Worm (Caenorhabditis elegans) whole organism, late embryonic: ENCODE data around the gene F13H10.8.

Experiments used
- C38D4.7 ChIP-seq: fragments of 200-800 bp; sonication (Bioruptor generic); optimal IDR thresholded peaks from 2 replicates; lab custom pipeline; 2018; ENCODE audit warnings: mild to moderate bottlenecking, missing genetic modification characterization, moderate library complexity, missing compliant biosample characterization
- F13H6.1 ChIP-seq: sonication (generic microtip); optimal IDR thresholded peaks from 2 replicates; lab custom pipeline; 2016; ENCODE audit warnings: missing genetic modification characterization, missing compliant biosample characterization
- K09A11.1 ChIP-seq: sonication (generic microtip); optimal IDR thresholded peaks from 2 replicates; lab custom pipeline; 2017; ENCODE audit warnings: antibody characterized with exemption, mild to moderate bottlenecking, missing genetic modification characterization, missing compliant biosample characterization; ENCODE audit not compliant: insufficient read depth
- T23F11.4 ChIP-seq: fragments of 200-800 bp; sonication (Bioruptor generic); optimal IDR thresholded peaks from 2 replicates; lab custom pipeline; 2018; ENCODE audit warnings: mild to moderate bottlenecking, missing genetic modification characterization, missing compliant biosample characterization
- Y22D7AL.16 ChIP-seq: sonication (generic microtip); optimal IDR thresholded peaks from 2 replicates; lab custom pipeline; 2016; ENCODE audit warnings: missing genetic modification characterization, missing compliant biosample characterization
- ama-1 ChIP-seq: fragments of 150-350 bp; optimal IDR thresholded peaks from 2 replicates; lab custom pipeline; 2014
- ceh-19 ChIP-seq: fragments of 200-800 bp; sonication (Bioruptor generic); optimal IDR thresholded peaks from 2 replicates; lab custom pipeline; 2018; ENCODE audit warnings: mild to moderate bottlenecking, missing genetic modification characterization, missing compliant biosample characterization
- ceh-22 ChIP-seq: sonication (generic microtip); optimal IDR thresholded peaks from 2 replicates; lab custom pipeline; 2017; ENCODE audit warnings: missing biosample characterization, missing genetic modification characterization
- ceh-31 ChIP-seq: sonication (generic microtip); optimal IDR thresholded peaks from 2 replicates; lab custom pipeline; 2016; ENCODE audit warnings: missing genetic modification characterization, missing compliant biosample characterization
- ceh-34 ChIP-seq: sonication (generic microtip); optimal IDR thresholded peaks from 2 replicates; lab custom pipeline; 2016; ENCODE audit warnings: mild to moderate bottlenecking, missing genetic modification characterization, missing compliant biosample characterization
- ceh-6 ChIP-seq: fragments of 200-800 bp; sonication (Bioruptor generic); optimal IDR thresholded peaks from 2 replicates; lab custom pipeline; 2018; ENCODE audit warnings: mild to moderate bottlenecking, missing genetic modification characterization, missing compliant biosample characterization
- ceh-9 ChIP-seq: sonication (generic microtip); optimal IDR thresholded peaks from 2 replicates; lab custom pipeline; 2016; ENCODE audit warnings: mild to moderate bottlenecking, missing genetic modification characterization, inconsistent platforms, missing compliant biosample characterization
- dmd-4 ChIP-seq: sonication (generic microtip); optimal IDR thresholded peaks from 2 replicates; lab custom pipeline; 2016; ENCODE audit warnings: borderline replicate concordance, missing genetic modification characterization, missing compliant biosample characterization
- elt-2 ChIP-seq: sonication (generic microtip); optimal IDR thresholded peaks from 2 replicates; lab custom pipeline; 2016; ENCODE audit warnings: missing genetic modification reagents, missing genetic modification characterization, missing compliant biosample characterization
- ets-4 ChIP-seq: sonication (generic microtip); optimal IDR thresholded peaks from 2 replicates; lab custom pipeline; 2016; ENCODE audit warnings: missing genetic modification characterization, missing compliant biosample characterization
- fax-1 ChIP-seq: sonication (generic microtip); optimal IDR thresholded peaks from 2 replicates; lab custom pipeline; 2016; ENCODE audit warnings: missing genotype, missing genetic modification characterization, missing compliant biosample characterization
- fkh-10 ChIP-seq: fragments of 150-350 bp; optimal IDR thresholded peaks from 2 replicates; lab custom pipeline; 2014; ENCODE audit warnings: missing biosample characterization, missing genetic modification reagents, missing genetic modification characterization
- gmeb-2 ChIP-seq: sonication (generic microtip); optimal IDR thresholded peaks from 2 replicates; lab custom pipeline; 2016; ENCODE audit warnings: missing genetic modification characterization, inconsistent platforms, missing compliant biosample characterization
- hlh-30 ChIP-seq: sonication (generic microtip); optimal IDR thresholded peaks from 2 replicates; lab custom pipeline; 2017; ENCODE audit warnings: antibody characterized with exemption, missing genetic modification characterization, missing compliant biosample characterization; ENCODE audit not compliant: insufficient read depth
- lim-6 ChIP-seq: sonication (generic microtip); optimal IDR thresholded peaks from 2 replicates; lab custom pipeline; 2016; ENCODE audit warnings: missing genetic modification characterization, missing compliant biosample characterization
- madf-2 ChIP-seq: sonication (generic microtip); optimal IDR thresholded peaks from 2 replicates; lab custom pipeline; 2017; ENCODE audit warnings: missing genetic modification characterization, missing compliant biosample characterization
- mec-3 ChIP-seq: sonication (generic microtip); optimal IDR thresholded peaks from 2 replicates; lab custom pipeline; 2016; ENCODE audit warnings: borderline replicate concordance, missing genetic modification characterization, missing compliant biosample characterization
- nhr-11 ChIP-seq: fragments of 150-350 bp; optimal IDR thresholded peaks from 2 replicates; lab custom pipeline; 2014; ENCODE audit warnings: missing biosample characterization, missing genetic modification characterization
- nhr-232 ChIP-seq: sonication (generic microtip); optimal IDR thresholded peaks from 2 replicates; lab custom pipeline; 2016; ENCODE audit warnings: missing genetic modification characterization, missing compliant biosample characterization
- npax-4 ChIP-seq: sonication (generic microtip); optimal IDR thresholded peaks from 2 replicates; lab custom pipeline; 2016; ENCODE audit warnings: missing genetic modification characterization, missing compliant biosample characterization
- odd-2 ChIP-seq: sonication (generic microtip); optimal IDR thresholded peaks from 2 replicates; lab custom pipeline; 2017; ENCODE audit warnings: antibody characterized with exemption, mild to moderate bottlenecking, missing genetic modification characterization, missing compliant biosample characterization
- pag-3 ChIP-seq: sonication (generic microtip); optimal IDR thresholded peaks from 2 replicates; lab custom pipeline; 2016; ENCODE audit warnings: missing compliant biosample characterization, missing genetic modification characterization, borderline replicate concordance
- pax-1 ChIP-seq: fragments of 150-350 bp; optimal IDR thresholded peaks from 2 replicates; lab custom pipeline; 2014; ENCODE audit warnings: missing biosample characterization, missing genetic modification characterization
- pha-2 ChIP-seq: sonication (generic microtip); optimal IDR thresholded peaks from 2 replicates; lab custom pipeline; 2017; ENCODE audit warnings: mild to moderate bottlenecking, missing genetic modification characterization, missing compliant biosample characterization
- sdc-2 ChIP-seq: sonication (generic microtip); optimal IDR thresholded peaks from 2 replicates; lab custom pipeline; 2016; ENCODE audit warnings: missing genotype, missing genetic modification characterization, missing compliant biosample characterization
- sox-4 ChIP-seq: sonication (generic microtip); optimal IDR thresholded peaks from 2 replicates; lab custom pipeline; 2017; ENCODE audit warnings: mild to moderate bottlenecking, missing genetic modification characterization, inconsistent platforms, missing compliant biosample characterization
- syd-9 ChIP-seq: sonication (generic microtip); optimal IDR thresholded peaks from 2 replicates; lab custom pipeline; 2016; ENCODE audit warnings: mild to moderate bottlenecking, missing genetic modification characterization, moderate library complexity, missing compliant biosample characterization
- unc-3 ChIP-seq, 2 experiments: fragments of 200-800 bp in 1 of 2; sonication (Bioruptor generic) in 1 of 2; sonication (generic microtip) in 1 of 2; conservative IDR thresholded peaks in 1 of 2; optimal IDR thresholded peaks in 1 of 2; 2 replicates each; pipeline versions ENCODE4 v1.3.6 to Lab custom; 2016 to 2022; ENCODE audit warnings: missing compliant biosample characterization in 2 of 2, missing genetic modification characterization in 2 of 2, missing genetic modification reagents in 1 of 2
- unc-42 ChIP-seq: sonication (generic microtip); optimal IDR thresholded peaks from 2 replicates; lab custom pipeline; 2016; ENCODE audit warnings: missing genotype, missing genetic modification characterization, missing compliant biosample characterization
- unc-55 ChIP-seq: sonication (generic microtip); optimal IDR thresholded peaks from 2 replicates; lab custom pipeline; 2017; ENCODE audit warnings: missing biosample characterization, missing genetic modification reagents, missing genetic modification characterization

F13H10.8 gene

ce11 chrIV:11006383-11006782, 13.9 kb upstream of the F13H10.8 start:
- TF ChIP-seq Y22D7AL.16 (tag; lab: Kevin White, UChicago) (no peak), ceh-34 (peak; percentile 69)

- no peak for TF ChIP-seq unc-3 (GFP tag; conservative IDR thresholded peaks at IDR 0.05; lab: Robert Waterston, UW)
- no peak for TF ChIP-seq unc-3 (tag; optimal IDR thresholded peaks at IDR 0.05; lab: Kevin White, UChicago)
- no peak for TF ChIP-seq C38D4.7
- no peak for TF ChIP-seq lim-6 (tag; lab: Kevin White, UChicago)
- no peak for TF ChIP-seq gmeb-2 (tag; lab: Kevin White, UChicago)
- TF ChIP-seq T23F11.4: no peak
- no peak for TF ChIP-seq nhr-232 (tag; lab: Kevin White, UChicago)
- TF ChIP-seq hlh-30 (tag; lab: Kevin White, UChicago): no peak
- TF ChIP-seq ets-4 (tag; lab: Kevin White, UChicago): no peak
- TF ChIP-seq F13H6.1 (tag; lab: Kevin White, UChicago): no peak
- TF ChIP-seq sox-4 (tag; lab: Kevin White, UChicago): no peak
- TF ChIP-seq fax-1: no peak
- no peak for TF ChIP-seq ceh-22 (tag; lab: Kevin White, UChicago)
- no peak for TF ChIP-seq sdc-2
- TF ChIP-seq Y22D7AL.16 (tag; lab: Kevin White, UChicago): no peak
- no peak for TF ChIP-seq mec-3 (tag; lab: Kevin White, UChicago)
- TF ChIP-seq ceh-19 (GFP tag; lab: Kevin White, UChicago): no peak
- no peak for TF ChIP-seq madf-2 (tag; lab: Kevin White, UChicago)
- no peak for TF ChIP-seq npax-4 (tag; lab: Kevin White, UChicago)
Observed at ce11 chrIV:11006868-11007267, 13.4 kb upstream of the F13H10.8 start.

ce11 chrIV:11008255-11008654, 12.1 kb upstream of the F13H10.8 start:
- TF ChIP-seq pag-3 (tag; lab: Kevin White, UChicago) (no peak), hlh-30 (tag; lab: Kevin White, UChicago) (peak; percentile 20)
- TF ChIP-seq, all 69 proteins: peak for 1

ce11 chrIV:11008996-11009395, 11.3 kb upstream of the F13H10.8 start, which contains the start of gene F13H10.6:
Gene F13H10.6, plus strand, starts transcription at chrIV:11009296.
- no peak for TF ChIP-seq K09A11.1 (tag; lab: Kevin White, UChicago)
- no peak for TF ChIP-seq mec-3 (tag; lab: Kevin White, UChicago)
- no peak for TF ChIP-seq syd-9
- TF ChIP-seq pax-1: no peak
- no peak for TF ChIP-seq unc-55 (GFP tag; lab: Kevin White, UChicago)
- TF ChIP-seq fkh-10: no peak
- TF ChIP-seq ceh-31: no peak
- no peak for TF ChIP-seq ceh-6 (GFP tag; lab: Kevin White, UChicago)
- TF ChIP-seq ama-1 (lab: Kevin White, UChicago): no peak
- no peak for TF ChIP-seq elt-2 (tag; lab: Kevin White, UChicago)
- no peak for TF ChIP-seq pha-2
- no peak for TF ChIP-seq ceh-9 (tag; lab: Kevin White, UChicago)
- TF ChIP-seq nhr-11: no peak
- TF ChIP-seq dmd-4 (tag; lab: Kevin White, UChicago): no peak
- no peak for TF ChIP-seq ets-4 (tag; lab: Kevin White, UChicago)
- no peak for TF ChIP-seq unc-42 (tag; lab: Kevin White, UChicago)
- no peak for TF ChIP-seq hlh-30 (tag; lab: Kevin White, UChicago)
- no peak for TF ChIP-seq odd-2 (tag; lab: Kevin White, UChicago)
